Worm (Caenorhabditis elegans): Measurements from ENCODE around the gene ZK105.14.

Gene ZK105.14

DNA sequence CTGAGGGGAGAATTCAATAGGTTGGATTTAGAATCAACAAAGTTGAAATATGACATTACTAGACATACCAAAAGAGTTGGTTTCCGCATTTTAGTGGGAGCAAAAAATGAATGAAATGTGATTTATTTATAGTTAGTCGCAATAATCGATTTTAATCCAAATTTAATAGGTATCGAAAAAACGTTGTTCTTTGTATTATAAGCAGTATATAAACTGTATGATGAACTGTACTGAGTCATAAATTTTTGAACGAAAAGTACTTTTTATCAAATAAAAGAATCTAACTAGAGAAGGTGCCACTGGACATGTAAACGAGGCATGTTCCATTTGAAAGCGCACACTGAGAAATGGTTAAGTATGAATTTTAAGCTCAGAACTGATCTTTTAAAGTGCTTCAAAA, 32.0 kb downstream of the ZK105.14 start, which contains the start of gene C12D5.9:
Gene C12D5.9, minus strand, starts transcription at position 101 of the 400 bp plus-strand sequence.
- TF ChIP-seq sptf-2 (GFP tag; optimal IDR thresholded peaks at IDR 0.05) (no peak), bed-1 (GFP tag; IDR thresholded peaks at IDR 0.05) (no peak), lag-1 (GFP tag; IDR thresholded peaks at IDR 0.05) (no peak), ztf-22 (GFP tag; optimal IDR thresholded peaks at IDR 0.05) (no peak), attf-3 (GFP tag; conservative IDR thresholded peaks at IDR 0.05) (no peak), B0261.1 (tag; optimal IDR thresholded peaks at IDR 0.05) (no peak), zim-3 (tag; optimal IDR thresholded peaks at IDR 0.05) (no peak), F55B11.4 (tag; optimal IDR thresholded peaks at IDR 0.05; ENCODE audit: borderline replicate concordance, insufficient read depth) (no peak), madf-10 (tag; optimal IDR thresholded peaks at IDR 0.05) (no peak), cebp-1 (GFP tag; IDR thresholded peaks at IDR 0.05) (no peak), cebp-1 (tag; optimal IDR thresholded peaks at IDR 0.05) (no peak), egl-18 (GFP tag; IDR thresholded peaks at IDR 0.05) (no peak), lin-40 (tag; optimal IDR thresholded peaks at IDR 0.05) (no peak), mcd-1 (GFP tag; IDR thresholded peaks at IDR 0.05) (no peak), hlh-26 (GFP tag; conservative IDR thresholded peaks at IDR 0.05) (no peak), attf-6 (GFP tag; IDR thresholded peaks at IDR 0.05) (no peak), dox-1 (GFP tag; IDR thresholded peaks at IDR 0.05) (no peak), F39B2.1 (GFP tag; IDR thresholded peaks at IDR 0.05) (no peak), tbp1 (GFP tag; optimal IDR thresholded peaks at IDR 0.05) (no peak), somi-1 (GFP tag; optimal IDR thresholded peaks at IDR 0.05) (no peak)

- TF ChIP-seq T07F8.4 (tag; optimal IDR thresholded peaks at IDR 0.05) (no peak), K12H6.12 (tag; optimal IDR thresholded peaks at IDR 0.05) (no peak), nfya-2 (GFP tag; IDR thresholded peaks at IDR 0.05) (no peak)
Observed at ce11 chrV:7686189-7686588, 35.7 kb downstream of the ZK105.14 start, which contains the start of the genes nhr-94 and nhr-152. Gene nhr-94 (minus strand): TSS chrV:7686335. Gene nhr-152 (plus strand): TSS chrV:7686350.

DNA sequence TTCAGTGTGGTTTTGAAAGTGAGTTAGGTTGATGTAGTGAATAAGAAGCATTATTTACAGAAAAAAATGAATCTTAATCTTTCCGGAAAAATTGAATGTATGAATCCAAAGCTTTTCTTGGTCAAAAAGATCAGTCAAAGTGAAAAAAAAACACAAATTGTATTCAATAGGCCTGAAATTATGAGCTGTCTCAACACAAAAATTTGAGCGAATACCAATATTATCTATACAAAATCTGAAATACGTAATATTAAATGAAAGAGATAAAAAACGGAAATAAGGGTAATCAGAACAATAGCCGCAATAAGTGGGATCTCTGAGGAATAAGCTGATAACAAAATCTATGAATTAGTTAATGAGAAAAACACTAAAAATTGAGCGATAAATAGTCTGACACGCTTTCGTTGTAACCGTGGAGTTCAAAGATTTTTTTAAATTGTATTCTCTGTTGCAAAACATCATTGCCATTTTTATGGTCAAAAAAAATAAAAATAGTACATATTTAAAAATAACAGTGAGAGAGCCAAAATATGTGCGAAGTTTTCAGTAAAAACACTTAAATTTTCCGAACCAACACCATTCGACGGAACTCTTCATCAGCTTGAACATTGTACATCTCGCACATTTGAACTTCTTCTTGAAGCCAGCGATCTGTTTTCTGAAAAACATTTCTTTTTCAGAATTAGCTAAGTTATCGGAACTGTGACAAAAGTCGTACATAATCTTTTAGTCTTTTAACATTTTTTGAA, 37.8 kb downstream of the ZK105.14 start, which contains the start of gene sre-11:
Gene sre-11, minus strand, starts transcription at position 51 of the 749 bp plus-strand sequence.
- TF ChIP-seq hmg-20 (GFP tag; IDR thresholded peaks at IDR 0.05) = no peak

ce11 chrV:7681388-7681787, 40.5 kb downstream of the ZK105.14 start, which contains the start of gene cyp-33A1:
Gene cyp-33A1 (minus strand): TSS chrV:7681459.
- TF ChIP-seq F23B12.7 (tag; optimal IDR thresholded peaks at IDR 0.05; ENCODE audit: insufficient read depth) = peak; percentile 33
- TF ChIP-seq somi-1 (GFP tag; optimal IDR thresholded peaks at IDR 0.05) = no peak
- no peak for TF ChIP-seq lsl-1 (GFP tag; optimal IDR thresholded peaks at IDR 0.05)
- no peak for TF ChIP-seq let-526 (GFP tag; IDR thresholded peaks at IDR 0.05)
- no peak for TF ChIP-seq B0336.3 (GFP tag; IDR thresholded peaks at IDR 0.05)
- no peak for TF ChIP-seq mel-28 (tag; optimal IDR thresholded peaks at IDR 0.05; ENCODE audit: borderline replicate concordance)
- TF ChIP-seq C17E4.6 (GFP tag; IDR thresholded peaks at IDR 0.05) = no peak
- TF ChIP-seq rec-8 (tag; optimal IDR thresholded peaks at IDR 0.05) = no peak
- no peak for TF ChIP-seq mes-4 (tag; optimal IDR thresholded peaks at IDR 0.05)
- no peak for TF ChIP-seq sea-2 (GFP tag; IDR thresholded peaks at IDR 0.05)
- TF ChIP-seq aptf-2 (GFP tag; conservative IDR thresholded peaks at IDR 0.05) = no peak
- peak; percentile 30 for TF ChIP-seq nhr-80 (tag; optimal IDR thresholded peaks at IDR 0.05)
- TF ChIP-seq attf-5 (GFP tag; optimal IDR thresholded peaks at IDR 0.05) = peak; percentile 47
- TF ChIP-seq ekl-4 (GFP tag; IDR thresholded peaks at IDR 0.05) = no peak
- TF ChIP-seq snpc-3.4 (tag; optimal IDR thresholded peaks at IDR 0.05) = no peak
- no peak for TF ChIP-seq ztf-3 (GFP tag; optimal IDR thresholded peaks at IDR 0.05)
- no peak for TF ChIP-seq hlh-12 (tag; optimal IDR thresholded peaks at IDR 0.05)
